Worm (Caenorhabditis elegans): ENCODE measurements around the gene lact-4.

The lact-4 gene

ce11 chrII:8475306-8475822 lies 4.9 kb downstream of the lact-4 start, which contains the start of the genes M05D6.1 and M05D6.3 (continued):
- TF ChIP-seq ztf-28 (GFP tag; IDR thresholded peaks at IDR 0.05) = no peak
- no peak for TF ChIP-seq F57C9.4 (tag; optimal IDR thresholded peaks at IDR 0.05)
- no peak for TF ChIP-seq nfya-1 (tag; optimal IDR thresholded peaks at IDR 0.05; ENCODE audit: borderline replicate concordance, insufficient read depth)

- no peak for TF ChIP-seq hmg-1.2 (GFP tag; IDR thresholded peaks at IDR 0.05)
- no peak for TF ChIP-seq somi-1 (GFP tag; optimal IDR thresholded peaks at IDR 0.05)
- TF ChIP-seq lin-35 (GFP tag; optimal IDR thresholded peaks at IDR 0.05) = no peak
- TF ChIP-seq B0261.1 (tag; optimal IDR thresholded peaks at IDR 0.05) = no peak
- TF ChIP-seq hmg-20 (GFP tag; IDR thresholded peaks at IDR 0.05) = no peak
- TF ChIP-seq ztf-25 (GFP tag; IDR thresholded peaks at IDR 0.05) = no peak
- no peak for TF ChIP-seq F55B11.4 (tag; optimal IDR thresholded peaks at IDR 0.05; ENCODE audit: borderline replicate concordance, insufficient read depth)
- TF ChIP-seq ccch-3 (GFP tag; optimal IDR thresholded peaks at IDR 0.05) = no peak
- TF ChIP-seq lir-1 (GFP tag; conservative IDR thresholded peaks at IDR 0.05) = no peak
- no peak for TF ChIP-seq cebp-2 (GFP tag; IDR thresholded peaks at IDR 0.05)
- TF ChIP-seq hrde-1 (tag; optimal IDR thresholded peaks at IDR 0.05; ENCODE audit: borderline replicate concordance) = no peak
- TF ChIP-seq pbrm-1 (GFP tag; IDR thresholded peaks at IDR 0.05) = no peak
- TF ChIP-seq ceh-100 (GFP tag; IDR thresholded peaks at IDR 0.05) = no peak
- no peak for TF ChIP-seq mes-4 (tag; optimal IDR thresholded peaks at IDR 0.05)
- no peak for TF ChIP-seq unc-130 (GFP tag; optimal IDR thresholded peaks at IDR 0.05)
- TF ChIP-seq nhr-90 (tag; optimal IDR thresholded peaks at IDR 0.05) = no peak
- TF ChIP-seq nhr-27 (tag; optimal IDR thresholded peaks at IDR 0.05) = no peak
- TF ChIP-seq mel-28 (tag; optimal IDR thresholded peaks at IDR 0.05; ENCODE audit: borderline replicate concordance) = no peak
- TF ChIP-seq F37B4.10 (GFP tag; IDR thresholded peaks at IDR 0.05) = no peak
These were observed 7.4 kb downstream of the lact-4 start for ce11 chrII:8472916-8473315.

ce11 chrII:8471139-8471538 lies 9.1 kb downstream of the lact-4 start, which contains the start of gene M05D6.8:
Gene M05D6.8, minus strand, starts transcription at chrII:8471239.
- TF ChIP-seq F55B11.4 (tag; optimal IDR thresholded peaks at IDR 0.05; ENCODE audit: borderline replicate concordance, insufficient read depth) = no peak
- no peak for TF ChIP-seq pha-4 (tag; optimal IDR thresholded peaks at IDR 0.05)
- TF ChIP-seq T07F8.4 (tag; optimal IDR thresholded peaks at IDR 0.05) = no peak
- no peak for TF ChIP-seq let-607 (tag; optimal IDR thresholded peaks at IDR 0.05)
- TF ChIP-seq mxl-1 (tag; optimal IDR thresholded peaks at IDR 0.05) = no peak
- TF ChIP-seq ceh-40 (GFP tag; IDR thresholded peaks at IDR 0.05) = no peak
- no peak for TF ChIP-seq mcd-1 (GFP tag; IDR thresholded peaks at IDR 0.05)
- no peak for TF ChIP-seq sdz-38 (tag; optimal IDR thresholded peaks at IDR 0.05)
- TF ChIP-seq F52B5.7 (tag; optimal IDR thresholded peaks at IDR 0.05) = no peak
- TF ChIP-seq ztf-6 (GFP tag; IDR thresholded peaks at IDR 0.05) = no peak
- no peak for TF ChIP-seq akir-1 (GFP tag; optimal IDR thresholded peaks at IDR 0.05)

ce11 chrII:8467809-8468208 lies 12.5 kb downstream of the lact-4 start, which contains the start of gene M05D6.2:
Gene M05D6.2, plus strand, starts transcription at chrII:8468109.
- TF ChIP-seq K11D2.4 (GFP tag; IDR thresholded peaks at IDR 0.05) = no peak
- TF ChIP-seq hsf-1 (GFP tag; IDR thresholded peaks at IDR 0.05) = 0 out of 2 replicates have a peak, but pooled peaks have one; percentile 50

All from whole organism, young adult.